Fruit fly (Drosophila melanogaster): ENCODE measurements around the gene CG11470.

Gene CG11470

dm6 chr3R:29625883-29626282 is 36.3 kb upstream of the CG11470 start (continued):
- TF ChIP-seq fkh (GFP tag; optimal IDR thresholded peaks at IDR 0.05) = no peak
- peak; percentile 14 for TF ChIP-seq cyc (GFP tag; optimal IDR thresholded peaks at IDR 0.05)
- TF ChIP-seq CG6163 (GFP tag; IDR thresholded peaks at IDR 0.05) = peak; percentile 52; the same call in 2 of the 3 replicates
- peak; percentile 31 for TF ChIP-seq Sox14 (GFP tag; optimal IDR thresholded peaks at IDR 0.05)
- peak; percentile 23 for TF ChIP-seq Sox102F (GFP tag; optimal IDR thresholded peaks at IDR 0.05)
- TF ChIP-seq CG8319 (GFP tag; optimal IDR thresholded peaks at IDR 0.05) = no peak
- peak; percentile 32 for TF ChIP-seq pdm3 (GFP tag; optimal IDR thresholded peaks at IDR 0.05)
- TF ChIP-seq CG8119 (GFP tag; IDR thresholded peaks at IDR 0.05) = no peak
- peak; percentile 13 for TF ChIP-seq CG3919 (GFP tag; optimal IDR thresholded peaks at IDR 0.05)
- no peak for TF ChIP-seq CG11902 (GFP tag; optimal IDR thresholded peaks at IDR 0.05)

dm6 chr3R:29620712-29621479 is 31.3 kb upstream of the CG11470 start:
- TF ChIP-seq Hr38 (GFP tag; optimal IDR thresholded peaks at IDR 0.05) (no peak), Hr39 (GFP tag; optimal IDR thresholded peaks at IDR 0.05) (peak; percentile 2), Eip75B (GFP tag; optimal IDR thresholded peaks at IDR 0.05) (no peak), Met (GFP tag; optimal IDR thresholded peaks at IDR 0.05) (no peak), ss (GFP tag; optimal IDR thresholded peaks at IDR 0.05) (peak in 1 of 2 experiments; percentile 18), fkh (GFP tag; optimal IDR thresholded peaks at IDR 0.05) (peak; percentile 20), vri (GFP tag; optimal IDR thresholded peaks at IDR 0.05) (peak; percentile 50), CG32006 (GFP tag; optimal IDR thresholded peaks at IDR 0.05) (no peak), svp (GFP tag) (peak; percentile 99), dac (GFP tag; optimal IDR thresholded peaks at IDR 0.05) (no peak)

dm6 chr3R:29618515-29619157 is 29.1 kb upstream of the CG11470 start, which contains the start of gene CG1907:
Gene CG1907, plus strand, starts transcription at chr3R:29619065.
- TF ChIP-seq esn (GFP tag; optimal IDR thresholded peaks at IDR 0.05) (peak; percentile 96), CG34406 (GFP tag; optimal IDR thresholded peaks at IDR 0.05) (peak; percentile 98), Gug (GFP tag; IDR thresholded peaks at IDR 0.05) (peak; percentile 98), CG10669 (GFP tag; optimal IDR thresholded peaks at IDR 0.05) (peak; percentile 95), dsx (GFP tag; optimal IDR thresholded peaks at IDR 0.05; ENCODE audit: poor library complexity, severe bottlenecking) (peak; percentile 96), CG6163 (GFP tag; IDR thresholded peaks at IDR 0.05) (peak; percentile 99), CG1621 (tag; optimal IDR thresholded peaks at IDR 0.05) (peak; percentile 93), vri (GFP tag; optimal IDR thresholded peaks at IDR 0.05) (peak; percentile 86), Blimp-1 (GFP tag; optimal IDR thresholded peaks at IDR 0.05) (peak; percentile 92), CG11902 (GFP tag; optimal IDR thresholded peaks at IDR 0.05) (peak; percentile 95), OdsH (GFP tag; optimal IDR thresholded peaks at IDR 0.05) (peak; percentile 97), CG32006 (GFP tag; optimal IDR thresholded peaks at IDR 0.05) (peak; percentile 97), Eip93F (GFP tag; optimal IDR thresholded peaks at IDR 0.05) (peak; percentile 88), CG8319 (GFP tag; optimal IDR thresholded peaks at IDR 0.05) (peak; percentile 96), Eip78C (GFP tag) (peak; percentile 97), CG6276 (GFP tag; optimal IDR thresholded peaks at IDR 0.05) (peak; percentile 96), dac (GFP tag; optimal IDR thresholded peaks at IDR 0.05) (peak; percentile 93), ss (GFP tag; optimal IDR thresholded peaks at IDR 0.05) (peak; percentile 91 to 97), CG3032 (tag; optimal IDR thresholded peaks at IDR 0.05) (peak; percentile 98), salr (GFP tag; optimal IDR thresholded peaks at IDR 0.05) (peak; percentile 84 to 96), CG6854 (GFP tag; optimal IDR thresholded peaks at IDR 0.05) (peak; percentile 97), Hr4 (GFP tag; optimal IDR thresholded peaks at IDR 0.05) (peak; percentile 92), fd85E (GFP tag; optimal IDR thresholded peaks at IDR 0.05) (peak; percentile 89), Ets96B (tag; optimal IDR thresholded peaks at IDR 0.05) (peak; percentile 98), CG15336 (GFP tag; IDR thresholded peaks at IDR 0.05) (peak; percentile 98), topi (GFP tag; optimal IDR thresholded peaks at IDR 0.05) (peak; percentile 95), CG3919 (GFP tag; optimal IDR thresholded peaks at IDR 0.05) (peak; percentile 98), CG8632 (GFP tag; optimal IDR thresholded peaks at IDR 0.05) (peak; percentile 98), CG11762 (GFP tag; optimal IDR thresholded peaks at IDR 0.05; ENCODE audit: insufficient read depth) (peak; percentile 97), CG16779 (tag; optimal IDR thresholded peaks at IDR 0.05) (peak; percentile 94), Sox15 (GFP tag; optimal IDR thresholded peaks at IDR 0.05) (peak; percentile 93), cyc (GFP tag; optimal IDR thresholded peaks at IDR 0.05) (peak; percentile 95), CG11294 (GFP tag; IDR thresholded peaks at IDR 0.05) (peak; percentile 96), Sox102F (GFP tag; optimal IDR thresholded peaks at IDR 0.05) (peak; percentile 93), pdm3 (GFP tag; optimal IDR thresholded peaks at IDR 0.05) (peak; percentile 90), Eip75B (GFP tag; optimal IDR thresholded peaks at IDR 0.05) (peak; percentile 92)
